Fruit fly (Drosophila melanogaster): ENCODE measurements around the gene CG13856.
A peak's percentile ranks its signal among the peaks of the same experiment; 100 is the strongest.

CG13856 gene

DNA sequence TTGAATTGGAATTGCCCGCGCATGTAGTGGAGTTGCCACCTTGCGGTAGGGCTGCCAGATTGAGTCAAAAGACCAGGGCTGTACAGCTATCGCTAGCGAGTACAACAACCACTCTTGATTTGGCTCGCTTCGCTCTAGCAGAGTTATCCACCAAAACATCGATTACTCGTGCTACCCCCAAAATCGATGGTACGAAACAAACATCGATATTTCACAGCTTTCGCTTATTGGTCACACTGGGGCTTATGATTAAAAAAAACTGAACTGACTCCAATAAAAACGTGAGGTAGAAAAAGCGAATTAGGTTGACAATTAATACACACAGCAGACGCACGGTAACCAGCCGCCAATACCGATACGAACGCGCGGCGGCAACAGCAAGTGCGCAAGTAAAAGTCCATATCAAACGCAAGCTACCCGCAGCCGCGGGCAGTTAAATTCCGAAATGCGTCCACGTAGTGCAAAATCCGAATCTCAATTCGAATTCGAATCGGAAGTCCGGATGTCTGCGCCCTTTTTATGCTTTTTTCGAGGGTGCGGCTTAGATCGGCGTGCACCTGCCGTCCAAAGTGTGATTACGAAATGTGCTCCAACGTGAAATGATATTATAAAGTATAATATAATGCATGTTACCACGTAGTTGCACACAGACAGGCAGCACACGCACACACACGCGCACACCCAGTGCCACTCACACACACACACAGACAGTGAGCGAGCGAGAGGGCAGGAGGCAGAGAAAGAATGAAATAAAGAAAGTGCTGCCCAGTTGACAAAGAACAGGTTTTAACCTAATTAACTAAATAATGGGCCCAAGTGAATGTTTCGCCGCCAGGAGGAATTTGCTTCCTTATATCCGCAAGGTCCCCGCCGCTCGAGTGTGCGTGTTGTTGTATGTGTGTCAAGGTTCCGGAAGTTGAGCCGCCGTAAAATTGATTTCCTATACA lies 45.7 kb upstream of the CG13856 start, which contains the start of gene Sar1 (continued):
- TF ChIP-seq CG3163 (GFP tag; optimal IDR thresholded peaks at IDR 0.05) (peak; percentile 60), vfl (GFP tag; optimal IDR thresholded peaks at IDR 0.05) (no peak), CG2202 (tag; optimal IDR thresholded peaks at IDR 0.05) (peak; percentile 12), CG13894 (tag; optimal IDR thresholded peaks at IDR 0.05) (no peak), Nf-YB (GFP tag; optimal IDR thresholded peaks at IDR 0.05) (no peak), CG16815 (GFP tag; optimal IDR thresholded peaks at IDR 0.05) (no peak), cas (GFP tag; IDR thresholded peaks at IDR 0.05) (no peak), hkb (optimal IDR thresholded peaks at IDR 0.05) (peak; percentile 56), hkb (GFP tag; IDR thresholded peaks at IDR 0.05) (no peak), CG9817 (tag; optimal IDR thresholded peaks at IDR 0.05) (peak; percentile 28), Dref (GFP tag; IDR thresholded peaks at IDR 0.05) (peak; percentile 98), tin (GFP tag; optimal IDR thresholded peaks at IDR 0.05) (no peak), CHES-1-like (GFP tag; optimal IDR thresholded peaks at IDR 0.05) (peak; percentile 62), CG6689 (GFP tag; IDR thresholded peaks at IDR 0.05) (no peak), lola (GFP tag; optimal IDR thresholded peaks at IDR 0.05) (no peak), jigr1 (GFP tag; IDR thresholded peaks at IDR 0.05) (no peak), Bdp1 (GFP tag; optimal IDR thresholded peaks at IDR 0.05) (no peak), caup (GFP tag; optimal IDR thresholded peaks at IDR 0.05; ENCODE audit: severe bottlenecking) (peak; percentile 22), knrl (GFP tag; IDR thresholded peaks at IDR 0.05; ENCODE audit: partially characterized antibody) (peak; percentile 95), CG9215 (GFP tag; IDR thresholded peaks at IDR 0.05) (no peak), CG1647 (GFP tag; optimal IDR thresholded peaks at IDR 0.05) (no peak), gt (GFP tag; IDR thresholded peaks at IDR 0.05) (no peak), CG1832 (GFP tag; optimal IDR thresholded peaks at IDR 0.05) (peak; percentile 69), grau (tag; optimal IDR thresholded peaks at IDR 0.05) (peak; percentile 41), sim (GFP tag; IDR thresholded peaks at IDR 0.05) (no peak), Optix (GFP tag; IDR thresholded peaks at IDR 0.05) (no peak), jumu (GFP tag; optimal IDR thresholded peaks at IDR 0.05) (peak; percentile 70), bbx (GFP tag; IDR thresholded peaks at IDR 0.05; ENCODE audit: partially characterized antibody) (peak; percentile 96), org-1 (GFP tag; optimal IDR thresholded peaks at IDR 0.05) (no peak), GATAe (GFP tag; conservative IDR thresholded peaks at IDR 0.05) (no peak), CG7963 (GFP tag; IDR thresholded peaks at IDR 0.05; ENCODE audit: partially characterized antibody) (peak; percentile 78), Scr (GFP tag; IDR thresholded peaks at IDR 0.05; ENCODE audit: partially characterized antibody) (peak; percentile 90), Vsx1 (GFP tag; optimal IDR thresholded peaks at IDR 0.05) (peak; percentile 24), CG12769 (tag; optimal IDR thresholded peaks at IDR 0.05) (peak; percentile 55), ash1 (GFP tag; optimal IDR thresholded peaks at IDR 0.05) (no peak), Rx (GFP tag; IDR thresholded peaks at IDR 0.05) (no peak), CG14014 (GFP tag; IDR thresholded peaks at IDR 0.05) (no peak), CG3065 (GFP tag; optimal IDR thresholded peaks at IDR 0.05) (peak; percentile 18), CG6683 (GFP tag; optimal IDR thresholded peaks at IDR 0.05) (no peak), mld (GFP tag; IDR thresholded peaks at IDR 0.05; ENCODE audit: partially characterized antibody) (peak; percentile 72; the same call in 2 of the 3 replicates), CkIIα-i1 (GFP tag; IDR thresholded peaks at IDR 0.05) (no peak), CG10267 (tag; optimal IDR thresholded peaks at IDR 0.05) (peak; percentile 73), Dp (GFP tag; optimal IDR thresholded peaks at IDR 0.05) (peak; percentile 100), fru (optimal IDR thresholded peaks at IDR 0.05) (no peak), Hr78 (GFP tag; optimal IDR thresholded peaks at IDR 0.05) (no peak), ro (GFP tag; IDR thresholded peaks at IDR 0.05) (no peak), gro (GFP tag; optimal IDR thresholded peaks at IDR 0.05) (peak; percentile 81), Nf-YC (tag; optimal IDR thresholded peaks at IDR 0.05) (no peak), Dbx (GFP tag; IDR thresholded peaks at IDR 0.05) (peak; percentile 74; the same call in 2 of the 3 replicates)
